Worm (Caenorhabditis elegans) whole organism, early embryonic: ENCODE measurements around the gene ttr-40.

Source experiments
- ama-1 ChIP-seq: fragments of 150-350 bp; optimal IDR thresholded peaks from 2 replicates; lab custom pipeline; 2014
- hnd-1 ChIP-seq: sonication (generic microtip); optimal IDR thresholded peaks from 2 replicates; lab custom pipeline; 2016; ENCODE audit warnings: missing genetic modification characterization, missing compliant biosample characterization
- pes-1 ChIP-seq: fragments of 200-800 bp; sonication (Bioruptor generic); IDR thresholded peaks from 2 replicates; pipeline ENCODE4 v1.3.6; 2022; ENCODE audit warnings: missing genetic modification reagents, missing genetic modification characterization, missing compliant biosample characterization
- sea-1 ChIP-seq: fragments of 200-800 bp; sonication (Bioruptor generic); conservative IDR thresholded peaks from 2 replicates; pipeline ENCODE4 v1.3.6; 2022; ENCODE audit warnings: missing genetic modification characterization, missing compliant biosample characterization
- tbx-11 ChIP-seq: fragments of 200-800 bp; sonication (Bioruptor generic); IDR thresholded peaks from 2 replicates; pipeline ENCODE4 v1.3.6; 2022; ENCODE audit warnings: missing genetic modification characterization, missing compliant biosample characterization
- tra-4 ChIP-seq: sonication (generic microtip); optimal IDR thresholded peaks from 2 replicates; lab custom pipeline; 2017; ENCODE audit warnings: missing genetic modification characterization, missing compliant biosample characterization

- no peak for TF ChIP-seq hnd-1 (tag; lab: Kevin White, UChicago)
- no peak for TF ChIP-seq tbx-11 (GFP tag; lab: Robert Waterston, UW)
- no peak for TF ChIP-seq sea-1 (GFP tag; lab: Robert Waterston, UW)
- TF ChIP-seq pes-1 (GFP tag; lab: Robert Waterston, UW), result no peak
- TF ChIP-seq ama-1 (lab: Kevin White, UChicago), result no peak
- no peak for TF ChIP-seq tra-4 (tag; lab: Kevin White, UChicago)
Observed at ce11 chrV:9336462-9336861, 18.8 kb downstream of the ttr-40 start, which contains the start of gene coq-6.
